Fruit fly (Drosophila melanogaster): Measurements from ENCODE around the gene Spn85F.

The Spn85F gene

dm6 chr3R:9996689-9997213 lies at the start of gene Spn85F, which contains the start of gene Gr85a:
TSS of gene Spn85F (plus strand) at chr3R:9997163.
TSS of gene Gr85a (minus strand) at chr3R:9996789.
- TF ChIP-seq psq (optimal IDR thresholded peaks at IDR 0.05), result no peak
- TF ChIP-seq Myc (optimal IDR thresholded peaks at IDR 0.05), result no peak
- TF ChIP-seq insv (optimal IDR thresholded peaks at IDR 0.05), result no peak
- no peak for TF ChIP-seq h (optimal IDR thresholded peaks at IDR 0.05)
- TF ChIP-seq Sin3A (optimal IDR thresholded peaks at IDR 0.05), result no peak
- no peak for TF ChIP-seq ttk (optimal IDR thresholded peaks at IDR 0.05)

DNA sequence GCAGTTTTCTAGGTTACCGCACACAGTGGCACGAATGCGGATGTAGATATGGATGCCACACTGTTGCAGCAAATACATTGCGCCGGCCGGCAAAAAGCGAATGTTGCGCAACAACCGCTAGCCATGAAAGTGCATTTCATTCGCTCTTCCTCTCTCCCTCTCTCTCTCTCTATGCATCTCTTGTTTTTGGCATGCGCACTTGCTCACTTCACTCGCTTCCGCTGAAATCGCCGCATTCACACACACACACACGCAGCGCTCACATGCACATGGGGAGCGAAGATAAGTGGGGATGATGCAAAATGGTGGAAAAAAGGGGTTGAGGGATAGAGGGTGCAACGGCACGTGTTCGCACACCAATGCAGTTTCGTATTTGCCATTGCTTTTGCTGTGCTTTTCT lies 47.1 kb upstream of the Spn85F start:
- TF ChIP-seq Sin3A (optimal IDR thresholded peaks at IDR 0.05) (no peak), Myc (optimal IDR thresholded peaks at IDR 0.05) (no peak), insv (optimal IDR thresholded peaks at IDR 0.05) (no peak), ttk (optimal IDR thresholded peaks at IDR 0.05) (no peak), psq (optimal IDR thresholded peaks at IDR 0.05) (no peak), h (optimal IDR thresholded peaks at IDR 0.05) (no peak)

DNA sequence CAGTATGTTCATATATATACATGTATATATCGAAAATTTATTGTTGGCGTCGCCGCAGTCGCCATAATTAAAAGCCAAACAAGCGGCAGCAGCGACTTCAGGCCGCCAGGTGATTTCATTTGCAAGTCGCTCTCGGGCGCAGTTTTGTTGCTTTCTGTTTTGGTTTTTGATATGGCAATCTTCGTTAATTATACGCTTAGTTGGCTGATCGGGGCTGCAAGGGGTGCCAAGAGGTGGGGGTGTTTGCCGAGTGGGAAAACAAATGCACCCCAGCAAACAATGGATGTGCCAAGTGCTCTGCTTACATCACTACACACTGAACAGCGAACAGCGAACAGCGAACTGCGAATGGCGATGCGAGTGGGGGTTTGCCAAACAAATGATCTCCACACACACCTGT lies 46.0 kb upstream of the Spn85F start:
- TF ChIP-seq psq (optimal IDR thresholded peaks at IDR 0.05) (no peak), Myc (optimal IDR thresholded peaks at IDR 0.05) (no peak), Sin3A (optimal IDR thresholded peaks at IDR 0.05) (no peak)

DNA sequence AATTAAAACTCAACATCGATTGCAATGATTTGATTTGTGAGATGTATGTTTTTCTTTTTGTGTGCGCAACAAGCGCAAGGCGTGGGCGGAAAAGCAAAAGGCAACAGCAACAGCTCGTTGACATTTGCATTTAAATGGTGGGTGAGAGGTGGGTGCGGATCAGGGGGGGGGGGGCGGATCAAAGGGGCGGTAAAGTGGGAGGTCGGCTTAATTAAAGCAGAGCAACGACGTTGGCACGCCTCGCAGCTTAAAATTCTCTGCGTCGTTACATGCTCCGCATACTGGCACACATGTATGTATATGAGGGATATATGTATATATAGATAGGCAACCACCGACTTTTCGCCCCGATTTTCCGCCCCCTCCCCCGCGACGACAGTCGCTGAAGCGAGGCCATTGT lies 45.3 kb upstream of the Spn85F start:
- no peak for TF ChIP-seq insv (optimal IDR thresholded peaks at IDR 0.05)
- TF ChIP-seq psq (optimal IDR thresholded peaks at IDR 0.05), result no peak
- no peak for TF ChIP-seq h (optimal IDR thresholded peaks at IDR 0.05)
- TF ChIP-seq Sin3A (optimal IDR thresholded peaks at IDR 0.05), result no peak
- no peak for TF ChIP-seq ttk (optimal IDR thresholded peaks at IDR 0.05)
- TF ChIP-seq Myc (optimal IDR thresholded peaks at IDR 0.05), result no peak

DNA sequence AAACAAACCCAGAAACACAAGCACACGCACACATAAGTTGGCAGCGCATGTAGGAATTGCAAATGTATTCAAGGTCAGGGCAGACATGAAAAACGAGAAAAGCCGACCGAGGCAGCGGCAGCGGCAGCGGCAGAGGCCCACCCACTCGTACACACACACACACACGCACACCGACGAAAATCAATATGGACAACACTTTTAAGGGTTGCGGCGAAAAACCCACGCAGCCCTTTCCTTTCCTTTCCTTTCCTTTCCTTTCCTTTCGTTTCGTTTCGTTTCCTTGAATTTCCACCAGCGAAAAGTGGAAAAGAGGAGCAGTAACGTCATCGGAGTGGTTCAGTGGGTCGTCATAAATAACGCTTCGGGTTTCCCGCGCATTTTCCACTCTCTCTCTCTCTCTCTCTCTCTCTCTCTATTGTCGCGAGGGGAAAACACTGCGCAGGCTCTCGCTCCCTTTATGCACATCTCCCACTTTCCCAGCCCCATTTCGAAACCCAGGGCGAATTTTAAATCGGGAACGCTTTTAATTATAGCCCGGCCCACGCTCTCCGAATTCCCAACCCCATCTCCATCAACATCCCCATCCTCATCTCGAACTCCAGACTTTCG lies 44.2 kb upstream of the Spn85F start:
- TF ChIP-seq Myc (optimal IDR thresholded peaks at IDR 0.05) (no peak), ttk (optimal IDR thresholded peaks at IDR 0.05) (no peak)

dm6 chr3R:9954648-9955290 lies 42.2 kb upstream of the Spn85F start:
- TF ChIP-seq psq (optimal IDR thresholded peaks at IDR 0.05), result no peak
- no peak for TF ChIP-seq Myc (optimal IDR thresholded peaks at IDR 0.05)
- no peak for TF ChIP-seq insv (optimal IDR thresholded peaks at IDR 0.05)
- no peak for TF ChIP-seq h (optimal IDR thresholded peaks at IDR 0.05)
- TF ChIP-seq Sin3A (optimal IDR thresholded peaks at IDR 0.05), result no peak

dm6 chr3R:9956725-9957124 lies 40.2 kb upstream of the Spn85F start:
- TF ChIP-seq Sin3A (optimal IDR thresholded peaks at IDR 0.05), result no peak
- TF ChIP-seq Myc (optimal IDR thresholded peaks at IDR 0.05), result no peak
- no peak for TF ChIP-seq h (optimal IDR thresholded peaks at IDR 0.05)
- TF ChIP-seq insv (optimal IDR thresholded peaks at IDR 0.05), result no peak
- TF ChIP-seq ttk (optimal IDR thresholded peaks at IDR 0.05), result no peak
- TF ChIP-seq psq (optimal IDR thresholded peaks at IDR 0.05), result no peak

DNA sequence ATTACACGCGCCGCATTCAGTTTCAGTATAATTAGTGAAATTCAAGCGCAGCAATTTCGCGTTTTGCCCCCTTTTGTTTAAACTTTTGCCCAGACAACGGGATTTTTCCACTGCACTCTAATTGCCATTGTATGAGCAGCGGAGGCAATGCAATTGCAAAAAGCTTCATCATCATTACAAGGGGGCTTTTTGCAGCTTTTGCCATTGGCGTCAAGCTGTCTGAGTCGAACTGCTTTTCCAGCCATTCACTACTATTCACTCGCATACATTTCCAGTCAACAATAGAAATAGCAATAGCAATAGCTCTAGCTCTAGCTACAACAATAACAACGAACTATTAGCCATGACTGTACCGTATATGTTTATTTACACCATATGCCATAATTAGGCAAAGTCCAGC lies 39.8 kb upstream of the Spn85F start:
- TF ChIP-seq Sin3A (optimal IDR thresholded peaks at IDR 0.05) (no peak), psq (optimal IDR thresholded peaks at IDR 0.05) (no peak), h (optimal IDR thresholded peaks at IDR 0.05) (no peak), insv (optimal IDR thresholded peaks at IDR 0.05) (no peak), ttk (optimal IDR thresholded peaks at IDR 0.05) (no peak), Myc (optimal IDR thresholded peaks at IDR 0.05) (no peak)

- TF ChIP-seq ttk (optimal IDR thresholded peaks at IDR 0.05) (no peak), psq (optimal IDR thresholded peaks at IDR 0.05) (no peak), h (optimal IDR thresholded peaks at IDR 0.05) (no peak), insv (optimal IDR thresholded peaks at IDR 0.05) (no peak), Myc (optimal IDR thresholded peaks at IDR 0.05) (no peak), Sin3A (optimal IDR thresholded peaks at IDR 0.05) (no peak)
Observed at dm6 chr3R:9959911-9960310, 37.1 kb upstream of the Spn85F start.

DNA sequence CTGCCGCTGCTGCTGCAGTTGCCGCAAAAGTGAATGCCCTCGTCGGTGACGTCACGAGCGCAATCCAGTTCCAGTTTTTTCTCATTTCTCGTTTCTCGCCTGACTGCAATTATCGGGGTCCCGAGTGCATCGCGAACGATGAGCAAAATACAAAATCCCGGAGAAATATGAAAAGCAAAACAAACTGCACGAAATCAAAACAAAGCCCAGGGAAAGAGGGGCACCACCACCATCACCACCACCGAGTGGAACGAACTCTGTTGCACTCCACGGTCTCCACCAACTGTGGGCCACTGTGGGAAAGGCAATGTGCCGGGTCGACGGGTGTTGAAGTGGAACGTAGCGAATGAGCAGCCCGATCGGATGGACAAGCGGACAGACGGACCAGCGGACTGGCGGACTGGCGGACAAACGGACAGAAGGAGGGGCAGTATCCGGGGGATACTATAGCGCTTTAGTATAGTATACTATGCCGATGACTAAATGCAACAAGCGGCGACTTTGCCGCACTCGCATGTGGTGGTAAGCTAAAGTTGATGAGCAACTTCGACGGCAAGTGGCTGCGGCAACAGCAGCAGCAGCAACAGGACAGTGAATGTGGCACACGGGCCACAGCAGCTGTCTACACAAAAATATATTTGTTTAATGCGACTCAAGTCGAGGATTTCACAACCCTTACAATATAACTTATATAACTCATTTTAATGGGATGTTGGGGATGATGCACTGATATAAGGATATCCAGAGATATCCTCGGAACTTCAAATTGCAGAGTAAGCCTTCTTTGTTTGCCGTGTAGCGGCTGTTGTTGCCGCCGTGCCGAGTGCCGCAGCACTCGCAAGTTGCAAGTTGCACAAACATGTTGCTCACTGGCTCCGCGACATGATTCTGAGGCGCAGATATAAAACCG lies 35.5 kb upstream of the Spn85F start:
- no peak for TF ChIP-seq ttk (optimal IDR thresholded peaks at IDR 0.05)
- no peak for TF ChIP-seq insv (optimal IDR thresholded peaks at IDR 0.05)
- TF ChIP-seq Myc (optimal IDR thresholded peaks at IDR 0.05), result no peak
- no peak for TF ChIP-seq psq (optimal IDR thresholded peaks at IDR 0.05)
- no peak for TF ChIP-seq h (optimal IDR thresholded peaks at IDR 0.05)
- TF ChIP-seq Sin3A (optimal IDR thresholded peaks at IDR 0.05), result no peak

DNA sequence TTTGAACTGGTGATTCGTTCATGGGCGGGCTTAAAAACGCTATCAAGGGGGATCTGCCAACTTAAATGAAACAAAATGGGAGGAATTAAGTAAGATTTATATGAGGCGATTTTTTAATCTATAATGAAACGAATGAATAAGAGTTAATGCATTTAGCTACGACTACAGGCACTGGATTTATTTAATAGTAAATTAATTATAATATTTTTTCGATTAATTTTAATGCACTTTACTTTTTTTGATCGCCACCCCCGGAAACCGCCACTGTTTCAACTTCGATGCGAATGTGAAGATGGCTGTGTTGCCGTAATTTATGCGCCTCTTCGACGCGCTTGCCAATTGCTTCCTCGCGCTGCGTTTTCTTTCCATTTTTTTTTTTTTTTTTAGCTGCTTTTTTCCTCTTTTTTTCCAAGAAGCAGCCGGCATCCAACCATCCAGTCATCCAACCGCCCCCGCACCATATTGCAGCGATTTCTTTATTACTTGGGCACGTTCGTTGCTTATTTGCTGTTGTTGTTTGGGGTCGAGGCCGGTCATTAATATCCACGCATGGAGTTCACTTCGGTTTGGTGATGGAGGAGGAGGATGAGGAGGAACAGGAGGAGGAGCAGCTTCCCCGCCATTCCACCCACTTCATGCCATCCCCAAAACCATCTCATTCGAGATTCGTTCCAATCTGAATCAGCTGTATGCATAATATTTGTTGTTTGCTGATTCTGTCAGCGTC lies 33.6 kb upstream of the Spn85F start:
- TF ChIP-seq psq (optimal IDR thresholded peaks at IDR 0.05), result no peak
- TF ChIP-seq h (optimal IDR thresholded peaks at IDR 0.05), result no peak
- TF ChIP-seq insv (optimal IDR thresholded peaks at IDR 0.05), result no peak
- no peak for TF ChIP-seq ttk (optimal IDR thresholded peaks at IDR 0.05)
- TF ChIP-seq Sin3A (optimal IDR thresholded peaks at IDR 0.05), result no peak
- TF ChIP-seq Myc (optimal IDR thresholded peaks at IDR 0.05), result no peak
